Fruit fly (Drosophila melanogaster): ENCODE results near the gene HGTX.

DNA sequence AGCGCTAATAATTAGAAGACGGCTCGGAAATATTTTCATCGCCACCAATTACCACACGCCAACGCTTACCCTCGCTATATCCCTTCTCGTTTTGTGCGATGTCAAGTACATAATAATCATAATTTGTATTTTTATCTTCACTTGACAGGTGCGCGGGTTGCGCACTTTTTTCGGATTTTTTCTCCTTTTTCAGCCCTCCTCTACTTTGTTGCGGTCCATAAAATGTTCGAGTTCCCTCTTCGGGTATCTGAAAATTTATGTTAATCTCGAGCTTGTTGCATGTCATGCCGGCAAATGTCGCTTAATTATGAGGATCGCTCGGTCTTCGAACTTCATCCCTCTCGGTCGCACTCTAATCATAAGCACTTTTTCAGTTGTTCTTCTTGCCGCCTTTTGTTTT is 45.8 kb upstream of the HGTX start:
- TF ChIP-seq psq (optimal IDR thresholded peaks at IDR 0.05) (no peak), Sin3A (optimal IDR thresholded peaks at IDR 0.05) (no peak), Myc (optimal IDR thresholded peaks at IDR 0.05) (no peak), h (optimal IDR thresholded peaks at IDR 0.05) (no peak), insv (optimal IDR thresholded peaks at IDR 0.05) (no peak), ttk (optimal IDR thresholded peaks at IDR 0.05) (no peak)

Measured in Kc167 (cell line).